Worm (Caenorhabditis elegans): ENCODE measurements around the gene C04B4.5.

C04B4.5 gene

ce11 chrX:12331795-12332194 lies 43.6 kb upstream of the C04B4.5 start, which contains the start of gene srd-46:
TSS of gene srd-46 (plus strand) at chrX:12332095.
- TF ChIP-seq sptf-2 (GFP tag; optimal IDR thresholded peaks at IDR 0.05), result no peak

- TF ChIP-seq ztf-25 (GFP tag; IDR thresholded peaks at IDR 0.05) (no peak), C06A6.2 (GFP tag; conservative IDR thresholded peaks at IDR 0.05) (no peak), egl-44 (GFP tag; IDR thresholded peaks at IDR 0.05) (no peak), egl-18 (GFP tag; IDR thresholded peaks at IDR 0.05) (no peak), F55B11.4 (tag; optimal IDR thresholded peaks at IDR 0.05; ENCODE audit: borderline replicate concordance, insufficient read depth) (no peak), snpc-4 (GFP tag; optimal IDR thresholded peaks at IDR 0.05) (no peak), snpc-4 (tag; optimal IDR thresholded peaks at IDR 0.05) (no peak), Y53G8AR.9 (GFP tag; conservative IDR thresholded peaks at IDR 0.05) (no peak), rpc-1 (optimal IDR thresholded peaks at IDR 0.05) (no peak), rpc-1 (tag; optimal IDR thresholded peaks at IDR 0.05) (no peak), Y95B8A.8 (GFP tag; IDR thresholded peaks at IDR 0.05) (no peak)
These were observed 40.5 kb upstream of the C04B4.5 start, which contains the start of gene srd-45 for ce11 chrX:12328676-12329075. TSS of gene srd-45 (plus strand) at chrX:12328976.

ce11 chrX:12326424-12326823 lies 38.3 kb upstream of the C04B4.5 start, which contains the start of gene srd-41:
TSS of gene srd-41 (plus strand) at chrX:12326724.
- TF ChIP-seq nfya-1 (tag; optimal IDR thresholded peaks at IDR 0.05; ENCODE audit: borderline replicate concordance, insufficient read depth) (no peak), gei-17 (GFP tag; optimal IDR thresholded peaks at IDR 0.05) (no peak), attf-6 (GFP tag; IDR thresholded peaks at IDR 0.05) (no peak), Y95B8A.8 (GFP tag; IDR thresholded peaks at IDR 0.05) (no peak), F52B5.7 (tag; optimal IDR thresholded peaks at IDR 0.05) (no peak), K11D2.4 (GFP tag; IDR thresholded peaks at IDR 0.05) (no peak), repo-1 (tag; optimal IDR thresholded peaks at IDR 0.05) (no peak), C06A6.2 (GFP tag; conservative IDR thresholded peaks at IDR 0.05) (no peak), ztf-18 (tag; optimal IDR thresholded peaks at IDR 0.05) (no peak), fkh-3 (tag; optimal IDR thresholded peaks at IDR 0.05) (no peak), atf-7 (tag; optimal IDR thresholded peaks at IDR 0.05) (no peak), B0019.2 (GFP tag; conservative IDR thresholded peaks at IDR 0.05) (no peak), unc-130 (GFP tag; optimal IDR thresholded peaks at IDR 0.05) (no peak)

ce11 chrX:12323439-12323838 lies 35.3 kb upstream of the C04B4.5 start, which contains the start of gene srd-40:
TSS of gene srd-40 (plus strand) at chrX:12323739.
- TF ChIP-seq nfyb-1 (GFP tag; IDR thresholded peaks at IDR 0.05) (no peak), attf-6 (GFP tag; IDR thresholded peaks at IDR 0.05) (no peak), egrh-3 (GFP tag; IDR thresholded peaks at IDR 0.05) (no peak), K12H6.12 (tag; optimal IDR thresholded peaks at IDR 0.05) (no peak), ama-1 (optimal IDR thresholded peaks at IDR 0.05) (no peak), ama-1 (GFP tag; optimal IDR thresholded peaks at IDR 0.05) (no peak), B0019.2 (GFP tag; conservative IDR thresholded peaks at IDR 0.05) (no peak), bed-1 (GFP tag; IDR thresholded peaks at IDR 0.05) (no peak), efl-1 (GFP tag; optimal IDR thresholded peaks at IDR 0.05) (no peak), ekl-4 (GFP tag; IDR thresholded peaks at IDR 0.05) (no peak), nhr-179 (tag; optimal IDR thresholded peaks at IDR 0.05) (no peak), Y56A3A.18 (GFP tag; IDR thresholded peaks at IDR 0.05) (no peak), snpc-1.1 (tag; optimal IDR thresholded peaks at IDR 0.05; ENCODE audit: insufficient read depth) (no peak), somi-1 (GFP tag; optimal IDR thresholded peaks at IDR 0.05) (no peak), atf-7 (tag; optimal IDR thresholded peaks at IDR 0.05) (no peak), lsl-1 (GFP tag; optimal IDR thresholded peaks at IDR 0.05) (no peak), mxl-1 (tag; optimal IDR thresholded peaks at IDR 0.05) (no peak), D2030.7 (GFP tag; IDR thresholded peaks at IDR 0.05) (no peak), sdz-38 (tag; optimal IDR thresholded peaks at IDR 0.05) (no peak), nhr-27 (tag; optimal IDR thresholded peaks at IDR 0.05) (no peak), ztf-25 (GFP tag; IDR thresholded peaks at IDR 0.05) (no peak)
